Fruit fly (Drosophila melanogaster): ENCODE results near the gene rasp.

DNA sequence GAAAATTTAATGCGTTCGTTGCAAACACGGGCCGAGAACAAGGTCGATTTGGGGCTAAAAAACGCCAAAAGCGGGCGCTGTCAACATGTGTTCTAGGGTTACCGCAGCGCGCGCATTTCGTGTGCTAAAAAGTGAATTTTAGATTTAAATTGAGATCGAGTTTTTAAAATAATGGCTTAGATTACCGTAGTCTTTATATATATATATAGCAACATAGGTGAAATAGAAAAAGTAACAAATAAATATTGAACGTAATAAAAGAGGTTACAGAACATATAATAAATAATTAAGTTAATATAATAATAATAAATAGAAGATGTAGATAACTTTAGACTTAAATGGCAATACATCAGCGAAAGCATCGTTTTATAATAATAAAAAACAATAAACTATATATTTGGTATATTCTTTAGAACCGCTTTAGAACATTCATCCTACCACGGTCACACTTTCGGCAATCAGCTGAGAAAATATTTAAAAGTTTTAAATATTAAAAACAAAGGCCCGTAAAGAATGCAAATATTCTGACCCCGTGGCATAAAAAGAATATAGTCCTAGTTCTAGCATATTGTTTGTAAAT is 18.5 kb upstream of the rasp start, which contains the start of the genes CG11537 and Alg2:
- TF ChIP-seq Dll (optimal IDR thresholded peaks at IDR 0.05), result no peak
- no peak for TF ChIP-seq CG8478 (optimal IDR thresholded peaks at IDR 0.05)
- TF ChIP-seq psq (optimal IDR thresholded peaks at IDR 0.05), result no peak
- no peak for TF ChIP-seq usp (GFP tag; optimal IDR thresholded peaks at IDR 0.05)
- no peak for TF ChIP-seq pan (optimal IDR thresholded peaks at IDR 0.05)
- TF ChIP-seq EcR (GFP tag; optimal IDR thresholded peaks at IDR 0.05), result no peak

All from whole organism.